Fruit fly (Drosophila melanogaster) whole organism, wandering third instar larva: ENCODE results near the gene CG7252.

Experiments used
- Sp1 ChIP-seq: fragments of 200-800 bp; sonication (Bioruptor generic); optimal IDR thresholded peaks from 3 replicates; lab custom pipeline; 2019; ENCODE audit warnings: missing biosample characterization, mild to moderate bottlenecking, missing genetic modification characterization, moderate library complexity
- brk ChIP-seq: fragments of 200-800 bp; sonication (Bioruptor generic); optimal IDR thresholded peaks from 2 replicates; lab custom pipeline; 2016; ENCODE audit warnings: missing biosample characterization, mild to moderate bottlenecking, missing genetic modification characterization
- psq ChIP-seq: fragments of 200-800 bp; sonication (Bioruptor generic); optimal IDR thresholded peaks from 3 replicates; lab custom pipeline; 2017; ENCODE audit warnings: missing biosample characterization, mild to moderate bottlenecking, missing genetic modification characterization, moderate library complexity
- tai ChIP-seq: sonication (Bioruptor generic); optimal IDR thresholded peaks from 2 replicates; lab custom pipeline; 2016; ENCODE audit warnings: missing biosample characterization, missing genetic modification characterization
- usp ChIP-seq: fragments of >200 bp; optimal IDR thresholded peaks from 2 replicates; lab custom pipeline; 2017; ENCODE audit warnings: missing biosample characterization, missing genetic modification characterization

dm6 chr3L:11953783-11954182 lies 6.3 kb downstream of the CG7252 start, which contains the start of gene CG7248:
- TF ChIP-seq psq (GFP tag; lab: Kevin White, UChicago): no peak
- no peak for TF ChIP-seq brk (GFP tag; lab: Kevin White, UChicago)
- no peak for TF ChIP-seq usp (GFP tag; lab: Kevin White, UChicago)
- no peak for TF ChIP-seq Sp1
- TF ChIP-seq tai: no peak
